Fruit fly (Drosophila melanogaster): ENCODE data around the gene gish.
A peak's percentile ranks its signal among the peaks of the same experiment; 100 is the strongest.

DNA sequence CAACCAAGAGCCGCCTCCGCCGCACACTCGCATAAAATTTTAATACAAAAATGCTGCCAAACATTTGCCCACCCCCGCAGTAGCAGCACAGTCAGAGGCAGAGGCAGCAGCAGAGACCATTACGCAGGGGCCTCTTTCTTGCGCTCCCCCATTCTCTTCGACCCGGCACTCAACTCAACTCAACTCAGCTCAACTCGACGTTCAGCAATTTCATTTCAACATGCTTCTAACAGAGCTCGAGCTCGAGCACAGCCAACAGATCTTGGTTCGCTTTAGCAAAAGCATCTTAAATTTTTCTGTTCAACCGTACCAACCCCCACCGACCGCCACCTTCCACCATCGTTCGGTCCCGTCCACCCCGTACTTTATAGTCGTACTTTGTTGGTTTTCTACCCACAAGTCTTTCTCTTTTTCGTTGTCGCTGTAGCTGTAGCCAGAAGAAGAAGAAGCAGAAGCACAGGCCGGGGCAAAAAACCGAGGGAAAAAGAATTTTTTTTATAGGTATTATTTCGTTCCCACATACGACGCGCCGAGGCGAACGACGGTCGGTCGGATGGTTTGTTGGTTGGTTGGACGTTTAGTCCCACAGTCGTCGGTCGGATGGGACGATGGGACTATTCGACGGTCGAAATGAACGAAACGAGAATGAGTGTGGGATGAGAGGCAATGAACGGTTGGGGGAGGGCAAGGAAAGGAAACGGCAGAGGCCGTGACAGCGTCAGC lies 36.9 kb upstream of the gish start:
- TF ChIP-seq kay (GFP tag; ENCODE audit: borderline replicate concordance) (peak; percentile 95), tj (GFP tag; optimal IDR thresholded peaks at IDR 0.05) (no peak), CG14711 (tag; optimal IDR thresholded peaks at IDR 0.05) (no peak), Clk (GFP tag; optimal IDR thresholded peaks at IDR 0.05) (peak; percentile 48), bab1 (GFP tag; optimal IDR thresholded peaks at IDR 0.05) (peak; percentile 2), pad (GFP tag; optimal IDR thresholded peaks at IDR 0.05) (peak; percentile 27)
